Worm (Caenorhabditis elegans): ENCODE results near the gene M110.3.

DNA sequence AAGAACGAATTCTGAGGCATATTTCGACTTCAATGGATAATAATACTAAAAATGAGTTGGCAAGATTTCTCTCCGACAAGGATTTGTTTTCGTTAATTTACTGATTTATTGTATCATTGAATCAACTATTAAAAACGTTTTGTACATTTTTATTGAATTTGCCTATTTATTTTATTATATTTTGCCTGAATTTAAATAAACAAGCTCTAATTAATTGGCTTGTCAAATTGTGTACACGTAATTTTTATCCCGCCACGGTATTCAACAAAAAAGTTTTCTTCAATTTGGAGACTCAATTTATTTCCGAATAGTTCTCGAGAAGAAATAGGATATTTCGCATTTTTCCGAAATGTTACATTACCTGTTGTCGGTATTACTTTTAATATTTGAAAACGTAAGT lies 16.1 kb upstream of the M110.3 start, which contains the start of gene M110.7:
- TF ChIP-seq T22C8.4 (GFP tag; IDR thresholded peaks at IDR 0.05) (no peak), flt-1 (GFP tag; IDR thresholded peaks at IDR 0.05) (no peak)
